Fruit fly (Drosophila melanogaster): ENCODE data around the gene CG14572.

The CG14572 gene

dm6 chr3L:21728616-21729047 is 12.7 kb upstream of the CG14572 start, which contains the start of the genes CG11247 and Polr2H (continued):
- TF ChIP-seq CG13123 (GFP tag; optimal IDR thresholded peaks at IDR 0.05) (peak; percentile 84), grau (tag; optimal IDR thresholded peaks at IDR 0.05) (peak; percentile 86), D (optimal IDR thresholded peaks at IDR 0.05) (no peak), D (GFP tag; optimal IDR thresholded peaks at IDR 0.05) (peak; percentile 77), CG4854 (GFP tag; optimal IDR thresholded peaks at IDR 0.05) (peak; percentile 83), ftz-f1 (GFP tag; optimal IDR thresholded peaks at IDR 0.05) (peak; percentile 50), gem (tag; optimal IDR thresholded peaks at IDR 0.05) (peak; percentile 93), ken (GFP tag; IDR thresholded peaks at IDR 0.05) (peak; percentile 95), CG11696 (GFP tag; IDR thresholded peaks at IDR 0.05) (peak; percentile 46; the same call in 1 of the 2 replicates), wor (GFP tag; IDR thresholded peaks at IDR 0.05) (peak; percentile 86), CG17802 (tag; optimal IDR thresholded peaks at IDR 0.05) (peak; percentile 86), lbe (GFP tag; optimal IDR thresholded peaks at IDR 0.05) (peak; percentile 62), CG3281 (GFP tag; optimal IDR thresholded peaks at IDR 0.05) (peak; percentile 82), CG6765 (GFP tag; optimal IDR thresholded peaks at IDR 0.05) (no peak), CG13624 (GFP tag; optimal IDR thresholded peaks at IDR 0.05) (peak; percentile 96), CG17829 (tag; optimal IDR thresholded peaks at IDR 0.05) (peak; percentile 89), Eip74EF (GFP tag; optimal IDR thresholded peaks at IDR 0.05) (no peak), Dref (GFP tag; IDR thresholded peaks at IDR 0.05) (peak; percentile 60), tll (GFP tag; optimal IDR thresholded peaks at IDR 0.05) (peak; percentile 41 to 98), sc (optimal IDR thresholded peaks at IDR 0.05) (no peak), sc (GFP tag; optimal IDR thresholded peaks at IDR 0.05) (peak; percentile 53), CG31441 (GFP tag; IDR thresholded peaks at IDR 0.05) (peak; percentile 100), H2.0 (GFP tag; IDR thresholded peaks at IDR 0.05) (peak; percentile 89), Xbp1 (GFP tag; optimal IDR thresholded peaks at IDR 0.05) (peak; percentile 97), HLH4C (GFP tag; IDR thresholded peaks at IDR 0.05; ENCODE audit: partially characterized antibody) (peak; percentile 67), CG15479 (GFP tag; optimal IDR thresholded peaks at IDR 0.05) (peak; percentile 1), HmgZ (tag; optimal IDR thresholded peaks at IDR 0.05) (peak; percentile 94), CG6689 (GFP tag; IDR thresholded peaks at IDR 0.05) (peak; percentile 91), ro (GFP tag; IDR thresholded peaks at IDR 0.05) (peak; percentile 70; the same call in 1 of the 2 replicates), ham (GFP tag; IDR thresholded peaks at IDR 0.05) (peak; percentile 64; the same call in 1 of the 2 replicates), CG5953 (GFP tag; IDR thresholded peaks at IDR 0.05) (0 out of 2 replicates have a peak, but pooled peaks have one; percentile 62), fru (optimal IDR thresholded peaks at IDR 0.05) (no peak), CG2889 (GFP tag; IDR thresholded peaks at IDR 0.05) (peak; percentile 92), pb (GFP tag; optimal IDR thresholded peaks at IDR 0.05) (peak; percentile 86), Doc2 (GFP tag; IDR thresholded peaks at IDR 0.05) (peak; percentile 82), chif (GFP tag; optimal IDR thresholded peaks at IDR 0.05) (peak; percentile 92 to 96), Xrp1 (GFP tag; IDR thresholded peaks at IDR 0.05) (peak; percentile 89), eve (GFP tag; optimal IDR thresholded peaks at IDR 0.05) (peak in 1 of 2 experiments; percentile 77), CG4707 (GFP tag; optimal IDR thresholded peaks at IDR 0.05) (no peak), CG32767 (GFP tag; IDR thresholded peaks at IDR 0.05) (peak; percentile 77; the same call in 1 of the 2 replicates), da (GFP tag; optimal IDR thresholded peaks at IDR 0.05) (peak; percentile 90), Dip3 (GFP tag; optimal IDR thresholded peaks at IDR 0.05) (peak; percentile 96), Asciz (GFP tag; optimal IDR thresholded peaks at IDR 0.05) (no peak), stwl (tag; optimal IDR thresholded peaks at IDR 0.05) (peak; percentile 79), ap (GFP tag; IDR thresholded peaks at IDR 0.05) (peak; percentile 77), klu (GFP tag; IDR thresholded peaks at IDR 0.05) (peak; percentile 91), tin (GFP tag; optimal IDR thresholded peaks at IDR 0.05) (peak; percentile 94), Vsx1 (GFP tag; optimal IDR thresholded peaks at IDR 0.05) (peak; percentile 31), CG18476 (GFP tag; optimal IDR thresholded peaks at IDR 0.05) (peak; percentile 85), CG11560 (tag; IDR thresholded peaks at IDR 0.05) (peak; percentile 82), kay (GFP tag; optimal IDR thresholded peaks at IDR 0.05) (peak; percentile 72), CG4820 (GFP tag; optimal IDR thresholded peaks at IDR 0.05) (peak; percentile 91)
